Fruit fly (Drosophila melanogaster) whole organism: Measurements from ENCODE around the gene GCC88.

Experiments used
- Dll ChIP-seq: fragments of >200 bp; optimal IDR thresholded peaks from 2 replicates; lab custom pipeline; 2017
- pan ChIP-seq: fragments of >200 bp; optimal IDR thresholded peaks from 2 replicates; lab custom pipeline; 2017

dm6 chr3R:11200042-11200884, 30.1 kb downstream of the GCC88 start:
- no peak for TF ChIP-seq pan (lab: Kevin White, UChicago)
- TF ChIP-seq Dll (lab: Kevin White, UChicago) = no peak
